Worm (Caenorhabditis elegans) whole organism, dauer: Measurements from ENCODE around the gene ule-5.

Source experiments
- unc-62 ChIP-seq: sonication (generic microtip); optimal IDR thresholded peaks from 2 replicates; lab custom pipeline; 2017; ENCODE audit warnings: missing biosample characterization, missing genetic modification reagents, missing genetic modification characterization

ule-5 gene

DNA sequence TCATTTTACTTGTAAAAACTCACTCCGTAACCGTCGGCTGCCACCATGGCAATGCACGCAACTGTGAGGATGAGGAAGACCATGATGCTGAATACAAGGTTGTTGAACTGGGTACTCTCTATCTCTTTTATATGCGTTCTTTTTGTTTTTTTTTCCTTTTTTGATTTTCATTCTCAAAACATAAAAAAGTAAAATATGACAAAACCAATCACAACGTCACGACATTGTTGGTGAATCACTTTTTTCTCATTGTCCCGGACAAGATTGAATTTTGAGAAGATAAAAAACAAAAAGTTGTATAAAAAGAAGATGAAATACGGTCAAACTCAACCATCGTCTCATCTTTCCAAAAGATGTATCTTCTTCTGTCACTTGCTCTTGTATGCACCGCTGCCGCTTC is at the start of gene ule-5, which contains the start of gene Y62H9A.5:
TSS of gene ule-5 (plus strand) at position 328 of the 400 bp plus-strand sequence.
TSS of gene Y62H9A.5 (minus strand) at position 101 of the 400 bp plus-strand sequence.
- TF ChIP-seq unc-62 (GFP tag; lab: Kevin White, UChicago): no peak

- TF ChIP-seq unc-62 (GFP tag; lab: Kevin White, UChicago): no peak
Measured at ce11 chrX:11837378-11837777, 45.5 kb upstream of the ule-5 start, which contains the start of gene taf-7.1. Gene taf-7.1 (minus strand): TSS chrX:11837478.

DNA sequence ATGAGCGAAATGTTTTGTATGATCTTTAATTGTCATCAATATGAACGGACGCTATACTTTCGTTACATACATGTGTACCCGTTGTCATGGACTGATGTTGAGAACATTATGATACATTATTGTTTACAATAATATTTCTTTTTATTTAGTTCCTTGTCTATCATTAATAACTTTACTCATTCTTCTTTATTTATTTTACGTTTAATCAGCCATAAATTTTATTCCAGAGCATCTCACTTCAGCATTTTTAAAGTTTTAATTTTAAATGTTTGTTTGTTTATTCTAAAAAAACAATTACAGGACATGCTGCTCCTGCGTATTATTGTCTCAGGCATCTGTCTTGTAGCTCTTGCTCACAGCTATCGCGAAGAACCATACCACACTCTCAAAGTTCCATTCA is 39.6 kb upstream of the ule-5 start, which contains the start of gene F54F7.2:
TSS of gene F54F7.2 (plus strand) at position 301 of the 400 bp plus-strand sequence.
- TF ChIP-seq unc-62 (GFP tag; lab: Kevin White, UChicago): no peak

DNA sequence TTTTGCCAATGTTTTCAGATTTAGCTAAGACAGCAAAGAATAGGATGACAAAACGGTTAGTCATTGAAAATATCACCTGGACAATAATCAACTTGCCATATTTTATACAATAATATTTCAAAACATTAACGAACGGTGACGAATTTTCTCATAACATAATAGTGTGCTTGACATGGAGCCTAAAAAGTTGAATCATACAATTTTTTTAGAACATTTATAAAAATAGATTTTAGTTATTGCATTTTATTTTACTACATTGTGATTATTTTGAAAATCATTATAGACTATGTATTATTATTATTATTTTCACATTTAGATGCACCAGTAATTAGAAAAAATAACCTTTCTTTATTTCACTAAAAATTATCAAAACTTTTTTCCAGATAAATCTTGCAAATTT is 34.3 kb upstream of the ule-5 start, which contains the start of gene F54F7.9:
TSS of gene F54F7.9 (minus strand) at position 101 of the 400 bp plus-strand sequence.
- no peak for TF ChIP-seq unc-62 (GFP tag; lab: Kevin White, UChicago)

DNA sequence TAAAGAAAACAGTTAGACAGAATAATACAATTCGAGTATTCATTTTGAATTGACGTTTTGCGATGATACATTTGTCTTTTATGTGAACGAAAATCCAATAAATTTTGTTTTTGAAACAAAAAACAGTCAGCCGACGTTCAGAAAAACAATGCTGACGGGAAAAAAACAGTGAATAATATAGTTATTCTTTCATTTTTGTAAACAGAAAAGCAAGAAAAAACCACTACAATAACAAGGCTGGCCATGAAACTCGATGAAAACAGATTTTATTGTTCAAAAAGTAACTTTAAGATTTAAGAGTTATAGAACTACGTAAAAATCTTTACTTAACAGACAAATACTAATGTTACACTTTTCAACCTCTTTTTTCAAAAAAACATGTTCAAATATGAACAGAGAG is 32.8 kb upstream of the ule-5 start, which contains the start of gene F54F7.3:
TSS of gene F54F7.3 (minus strand) at position 101 of the 400 bp plus-strand sequence.
- no peak for TF ChIP-seq unc-62 (GFP tag; lab: Kevin White, UChicago)

ce11 chrX:11850572-11850971 is 32.4 kb upstream of the ule-5 start, which contains the start of gene F54F7.14:
Gene F54F7.14 (plus strand): TSS chrX:11850872.
- no peak for TF ChIP-seq unc-62 (GFP tag; lab: Kevin White, UChicago)

- no peak for TF ChIP-seq unc-62 (GFP tag; lab: Kevin White, UChicago)
Measured at ce11 chrX:11852494-11852893, 30.4 kb upstream of the ule-5 start, which contains the start of gene xtr-1. Gene xtr-1 (plus strand): TSS chrX:11852794.

- no peak for TF ChIP-seq unc-62 (GFP tag; lab: Kevin White, UChicago)
Measured at ce11 chrX:11854432-11854831, 28.5 kb upstream of the ule-5 start.

DNA sequence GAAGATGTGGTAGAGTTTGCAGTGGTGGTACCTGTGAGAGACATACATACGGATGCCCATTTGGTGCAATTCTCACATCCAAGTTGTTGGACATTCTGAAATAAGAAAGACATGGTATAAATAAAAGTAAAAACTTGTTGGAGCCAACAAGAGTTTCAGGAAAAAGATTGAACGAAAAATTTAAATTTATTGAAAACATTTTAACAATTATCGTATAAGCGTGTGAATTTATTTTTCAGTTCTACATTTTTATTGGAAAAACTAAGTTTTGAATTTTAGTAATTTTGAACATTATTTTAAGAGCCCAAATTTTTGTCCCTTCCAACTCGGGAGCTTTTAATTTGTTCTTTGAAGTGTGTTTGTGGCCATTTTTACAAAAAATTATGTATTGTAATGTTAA is 28.0 kb upstream of the ule-5 start, which contains the start of gene F54F7.8:
TSS of gene F54F7.8 (minus strand) at position 101 of the 400 bp plus-strand sequence.
- no peak for TF ChIP-seq unc-62 (GFP tag; lab: Kevin White, UChicago)

DNA sequence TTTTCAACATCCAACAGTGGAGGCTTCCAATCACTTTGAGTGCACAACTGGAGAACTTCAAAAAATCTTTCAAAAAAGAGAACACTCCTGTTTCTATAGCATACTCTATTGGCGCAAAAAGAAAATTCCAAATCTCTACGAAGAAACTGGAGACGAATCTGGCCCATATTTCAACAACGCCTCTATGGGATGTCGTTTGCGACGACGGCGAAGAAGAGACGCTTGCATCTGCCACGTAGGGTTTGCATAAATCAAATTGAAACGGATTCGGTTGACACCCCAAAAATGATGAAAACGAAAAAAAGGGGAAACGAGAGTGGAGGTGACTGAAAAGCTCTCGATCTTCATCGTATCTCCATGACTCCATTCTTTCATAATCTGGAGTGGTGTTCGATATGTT is 26.7 kb upstream of the ule-5 start:
- TF ChIP-seq unc-62 (GFP tag; lab: Kevin White, UChicago): no peak

- TF ChIP-seq unc-62 (GFP tag; lab: Kevin White, UChicago): no peak
Measured at ce11 chrX:11857178-11857577, 25.7 kb upstream of the ule-5 start, which contains the start of gene mes-1. Gene mes-1 (plus strand): TSS chrX:11857478.

DNA sequence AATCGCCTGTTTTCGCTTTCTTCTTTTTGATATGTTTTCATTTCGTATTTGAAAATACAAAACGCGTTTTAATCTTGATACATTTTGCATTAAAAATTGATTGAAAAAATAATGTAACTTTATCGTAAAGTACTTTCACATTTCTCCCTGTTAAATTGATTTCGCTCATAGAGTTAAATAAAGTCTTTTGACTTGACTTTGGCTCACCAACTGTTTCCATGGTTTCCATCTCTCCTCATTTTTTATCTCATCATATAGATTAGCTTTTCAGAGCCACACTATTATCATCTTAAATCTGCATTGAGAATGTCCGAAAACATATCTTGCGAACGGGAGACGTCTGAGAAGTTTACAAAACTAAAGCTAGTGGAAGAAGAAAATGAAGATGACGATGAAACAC is 19.6 kb upstream of the ule-5 start, which contains the start of gene F54F7.10:
TSS of gene F54F7.10 (plus strand) at position 301 of the 400 bp plus-strand sequence.
- no peak for TF ChIP-seq unc-62 (GFP tag; lab: Kevin White, UChicago)

DNA sequence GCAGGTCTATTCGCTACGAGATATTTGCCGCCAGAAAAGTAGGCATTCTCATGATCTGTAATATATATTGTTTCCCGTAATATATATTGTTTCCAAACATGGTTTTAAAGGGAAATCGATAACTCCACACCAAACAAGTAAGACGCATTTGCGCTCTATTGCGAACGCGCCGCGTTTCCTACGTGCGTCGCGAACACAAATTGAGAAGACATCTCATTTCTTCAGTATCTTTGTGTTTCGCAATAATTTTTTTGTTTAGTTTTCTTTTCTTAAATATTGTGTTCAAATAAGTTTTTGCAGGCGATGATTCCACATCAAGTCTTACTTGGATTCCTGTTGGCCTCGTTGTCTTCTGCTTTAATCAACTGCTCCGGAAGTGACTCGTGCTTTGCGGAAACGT is 17.8 kb upstream of the ule-5 start, which contains the start of gene F54F7.6:
TSS of gene F54F7.6 (plus strand) at position 301 of the 400 bp plus-strand sequence.
- no peak for TF ChIP-seq unc-62 (GFP tag; lab: Kevin White, UChicago)

DNA sequence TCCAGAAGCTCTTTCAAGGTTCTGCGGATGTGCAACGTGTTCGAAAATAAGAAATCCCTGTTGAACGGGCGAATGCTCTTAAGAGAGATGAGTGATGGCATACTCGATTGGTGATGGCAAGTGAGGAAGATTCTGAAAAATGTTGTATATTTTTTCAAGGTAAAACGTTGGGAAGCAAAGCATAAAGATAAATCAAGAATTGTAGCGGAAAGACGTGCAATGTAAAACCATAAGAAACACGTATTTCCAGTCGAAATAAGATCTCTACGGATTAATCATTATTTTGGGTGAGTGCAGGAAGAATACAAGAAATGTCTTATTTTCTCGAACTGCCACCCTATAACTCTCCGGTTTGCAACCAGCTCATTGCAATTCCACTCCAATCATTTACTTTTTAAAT is 13.7 kb upstream of the ule-5 start, which contains the start of gene dot-1.2:
TSS of gene dot-1.2 (minus strand) at position 101 of the 400 bp plus-strand sequence.
- TF ChIP-seq unc-62 (GFP tag; lab: Kevin White, UChicago): no peak

DNA sequence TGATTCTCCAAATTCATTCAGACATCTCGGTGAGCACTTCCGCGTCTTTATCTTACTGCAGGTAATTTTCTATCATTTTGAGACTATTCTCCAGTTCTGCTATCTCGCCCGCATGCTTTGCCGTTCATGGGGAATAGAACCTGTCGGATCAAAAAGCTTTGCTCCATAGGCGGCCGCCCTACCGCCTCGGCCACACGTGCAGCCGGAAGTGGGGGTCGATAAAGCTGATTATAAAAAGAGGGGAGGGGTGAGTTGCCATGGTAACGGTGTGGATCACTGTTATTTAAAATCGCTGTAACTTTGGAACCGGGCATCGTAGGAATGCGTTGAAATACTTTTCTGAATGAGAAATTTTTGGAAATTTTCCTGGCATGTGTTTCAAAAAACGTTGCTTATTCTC is 12.5 kb upstream of the ule-5 start:
- no peak for TF ChIP-seq unc-62 (GFP tag; lab: Kevin White, UChicago)

ce11 chrX:11872210-11872609 is 10.7 kb upstream of the ule-5 start:
- no peak for TF ChIP-seq unc-62 (GFP tag; lab: Kevin White, UChicago)

DNA sequence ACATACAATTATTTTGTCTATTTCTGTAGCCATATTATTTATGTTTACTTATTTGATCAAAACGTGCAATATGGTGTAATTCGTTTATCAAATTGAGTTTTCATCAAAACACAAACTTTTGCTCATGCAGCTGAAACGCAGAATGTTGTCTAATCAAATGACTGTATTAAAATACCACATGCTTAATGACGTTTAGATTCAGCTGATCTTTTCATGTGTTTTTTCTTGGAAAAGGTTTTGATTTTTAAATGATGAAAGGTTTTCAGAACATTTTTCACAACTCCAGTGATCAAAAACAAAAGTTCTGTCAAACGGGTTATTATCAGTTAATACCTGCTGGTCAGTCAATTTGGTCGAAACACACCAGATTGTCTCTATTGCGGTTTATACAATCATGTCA is 7.7 kb upstream of the ule-5 start, which contains the start of gene Y62H9A.1:
TSS of gene Y62H9A.1 (plus strand) at position 282 of the 400 bp plus-strand sequence.
- TF ChIP-seq unc-62 (GFP tag; lab: Kevin White, UChicago): no peak
